Worm (Caenorhabditis elegans) whole organism, L2 larva: ENCODE measurements around the gene Y79H2A.12.

ENCODE experiments used
- C34F6.9 ChIP-seq: fragments of 150-350 bp; optimal IDR thresholded peaks from 2 replicates; lab custom pipeline; 2014; ENCODE audit warnings: missing biosample characterization, missing genetic modification characterization
- F13H6.1 ChIP-seq: sonication (generic microtip); optimal IDR thresholded peaks from 2 replicates; lab custom pipeline; 2016; ENCODE audit warnings: missing genetic modification characterization, missing compliant biosample characterization
- R02D3.7 ChIP-seq: fragments of 150-350 bp; optimal IDR thresholded peaks from 2 replicates; lab custom pipeline; 2014; ENCODE audit warnings: missing biosample characterization, missing genetic modification characterization
- Y55F3AM.14 ChIP-seq: fragments of 200-800 bp; sonication (Bioruptor generic); optimal IDR thresholded peaks from 2 replicates; lab custom pipeline; 2018; ENCODE audit warnings: mild to moderate bottlenecking, missing genetic modification characterization, missing compliant biosample characterization
- ZK546.5 ChIP-seq: sonication (generic microtip); optimal IDR thresholded peaks from 2 replicates; lab custom pipeline; 2017; ENCODE audit warnings: missing biosample characterization, missing genetic modification characterization
- alr-1 ChIP-seq: fragments of 150-350 bp; optimal IDR thresholded peaks from 2 replicates; lab custom pipeline; 2014; ENCODE audit warnings: missing biosample characterization, missing genetic modification characterization
- aly-2 ChIP-seq: fragments of 150-350 bp; optimal IDR thresholded peaks from 2 replicates; lab custom pipeline; 2014; ENCODE audit warnings: missing biosample characterization, missing genetic modification characterization
- ama-1 ChIP-seq: fragments of 150-350 bp; optimal IDR thresholded peaks from 2 replicates; lab custom pipeline; 2018; ENCODE audit warnings: inconsistent platforms
- blmp-1 ChIP-seq: sonication (generic microtip); optimal IDR thresholded peaks from 2 replicates; lab custom pipeline; 2017; ENCODE audit warnings: missing genetic modification characterization, mild to moderate bottlenecking, missing compliant biosample characterization, antibody characterized with exemption, moderate library complexity; ENCODE audit not compliant: insufficient read depth
- ceh-16 ChIP-seq: fragments of 150-350 bp; optimal IDR thresholded peaks from 2 replicates; lab custom pipeline; 2014; ENCODE audit warnings: missing biosample characterization, missing genetic modification characterization
- ceh-82 ChIP-seq: fragments of 150-350 bp; optimal IDR thresholded peaks from 2 replicates; lab custom pipeline; 2014; ENCODE audit warnings: missing biosample characterization, missing genetic modification characterization
- crh-2 ChIP-seq: sonication (generic microtip); optimal IDR thresholded peaks from 2 replicates; lab custom pipeline; 2017; ENCODE audit warnings: missing biosample characterization, missing genetic modification characterization
- dmd-4 ChIP-seq: sonication (generic microtip); optimal IDR thresholded peaks from 2 replicates; lab custom pipeline; 2017; ENCODE audit warnings: missing biosample characterization, missing genetic modification characterization
- egl-27 ChIP-seq: sonication (generic microtip); optimal IDR thresholded peaks from 3 replicates; lab custom pipeline; 2017; ENCODE audit warnings: missing biosample characterization, missing genetic modification reagents, missing genetic modification characterization
- elt-3 ChIP-seq: sonication (generic microtip); optimal IDR thresholded peaks from 2 replicates; lab custom pipeline; 2017; ENCODE audit warnings: missing biosample characterization, missing genetic modification characterization
- fos-1 ChIP-seq: fragments of 150-350 bp; optimal IDR thresholded peaks from 2 replicates; lab custom pipeline; 2014; ENCODE audit warnings: missing biosample characterization, missing genetic modification characterization
- gmeb-1 ChIP-seq: fragments of 150-350 bp; optimal IDR thresholded peaks from 2 replicates; lab custom pipeline; 2014; ENCODE audit warnings: missing biosample characterization, missing genetic modification characterization
- lin-11 ChIP-seq: fragments of 150-350 bp; sonication (generic microtip); optimal IDR thresholded peaks from 2 replicates; lab custom pipeline; 2014; ENCODE audit warnings: missing biosample characterization, missing genetic modification characterization, inconsistent platforms, mixed read lengths
- lin-13 ChIP-seq: fragments of 150-350 bp; optimal IDR thresholded peaks from 2 replicates; lab custom pipeline; 2014; ENCODE audit warnings: missing biosample characterization, missing genetic modification reagents, missing genetic modification characterization
- lin-39 ChIP-seq: fragments of 150-350 bp; optimal IDR thresholded peaks from 2 replicates; lab custom pipeline; 2014; ENCODE audit warnings: missing biosample characterization, missing genetic modification reagents, missing genetic modification characterization
- lsy-2 ChIP-seq, 2 experiments: fragments of 150-350 bp in 1 of 2; sonication (generic microtip) in 1 of 2; optimal IDR thresholded peaks; 2 replicates each; lab custom pipeline; 2014 to 2017; ENCODE audit warnings: missing biosample characterization in 2 of 2, missing genetic modification characterization in 2 of 2
- mab-5 ChIP-seq: fragments of 150-350 bp; optimal IDR thresholded peaks from 2 replicates; lab custom pipeline; 2014; ENCODE audit warnings: missing biosample characterization, missing genetic modification characterization
- mdl-1 ChIP-seq, 2 experiments: fragments of 150-350 bp in 1 of 2; sonication (generic microtip) in 1 of 2; optimal IDR thresholded peaks; 2 replicates each; lab custom pipeline; 2017; ENCODE audit warnings: missing biosample characterization in 2 of 2, missing genetic modification characterization in 2 of 2
- nhr-11 ChIP-seq: fragments of 150-350 bp; optimal IDR thresholded peaks from 2 replicates; lab custom pipeline; 2014; ENCODE audit warnings: missing biosample characterization, missing genetic modification characterization
- nhr-12 ChIP-seq: fragments of 150-350 bp; optimal IDR thresholded peaks from 2 replicates; lab custom pipeline; 2014; ENCODE audit warnings: missing biosample characterization, missing genetic modification characterization
- nhr-129 ChIP-seq: fragments of 150-350 bp; optimal IDR thresholded peaks from 2 replicates; lab custom pipeline; 2014; ENCODE audit warnings: missing biosample characterization, missing genetic modification characterization
- nhr-21 ChIP-seq: fragments of 150-350 bp; optimal IDR thresholded peaks from 2 replicates; lab custom pipeline; 2014; ENCODE audit warnings: missing biosample characterization, missing genetic modification characterization
- nhr-23 ChIP-seq: fragments of 150-350 bp; optimal IDR thresholded peaks from 2 replicates; lab custom pipeline; 2014; ENCODE audit warnings: missing biosample characterization, missing genetic modification reagents, missing genetic modification characterization
- nhr-25 ChIP-seq: fragments of 150-350 bp; sonication (generic microtip); optimal IDR thresholded peaks from 3 replicates; lab custom pipeline; 2014; ENCODE audit warnings: missing biosample characterization, missing genetic modification characterization
- nhr-6 ChIP-seq: fragments of 150-350 bp; optimal IDR thresholded peaks from 2 replicates; lab custom pipeline; 2014; ENCODE audit warnings: missing biosample characterization, missing genetic modification characterization
- nhr-77 ChIP-seq: fragments of 150-350 bp; optimal IDR thresholded peaks from 2 replicates; lab custom pipeline; 2014; ENCODE audit warnings: missing biosample characterization, missing genetic modification characterization
- peb-1 ChIP-seq: fragments of 150-350 bp; optimal IDR thresholded peaks from 2 replicates; lab custom pipeline; 2014; ENCODE audit warnings: missing biosample characterization, missing genetic modification characterization
- sem-4 ChIP-seq: fragments of 150-350 bp; optimal IDR thresholded peaks from 2 replicates; lab custom pipeline; 2014; ENCODE audit warnings: missing biosample characterization, missing genetic modification reagents, missing genetic modification characterization
- skn-1 ChIP-seq: sonication (generic microtip); optimal IDR thresholded peaks from 2 replicates; lab custom pipeline; 2017; ENCODE audit warnings: missing biosample characterization, missing genetic modification characterization
- sma-3 ChIP-seq: sonication (generic microtip); optimal IDR thresholded peaks from 2 replicates; lab custom pipeline; 2016; ENCODE audit warnings: missing genetic modification reagents, missing genetic modification characterization, missing compliant biosample characterization
- sma-9 ChIP-seq, 2 experiments: fragments of 150-350 bp in 1 of 2; sonication (generic microtip) in 1 of 2; optimal IDR thresholded peaks; 2 replicates each; lab custom pipeline; 2014 to 2016; ENCODE audit warnings: missing genetic modification characterization in 2 of 2, mild to moderate bottlenecking in 1 of 2, missing biosample characterization in 1 of 2, missing compliant biosample characterization in 1 of 2, missing genetic modification reagents in 1 of 2, moderate library complexity in 1 of 2
- unc-39 ChIP-seq: fragments of 150-350 bp; optimal IDR thresholded peaks from 2 replicates; lab custom pipeline; 2014; ENCODE audit warnings: missing biosample characterization, missing genetic modification characterization
- unc-55 ChIP-seq: fragments of 150-350 bp; sonication (generic microtip); optimal IDR thresholded peaks from 3 replicates; lab custom pipeline; 2014; ENCODE audit warnings: missing biosample characterization, missing genetic modification reagents, missing genetic modification characterization
- unc-62 ChIP-seq: fragments of 150-350 bp; optimal IDR thresholded peaks from 2 replicates; lab custom pipeline; 2014; ENCODE audit warnings: missing biosample characterization, missing genetic modification reagents, missing genetic modification characterization
- ztf-1 ChIP-seq: fragments of 200-800 bp; sonication (Bioruptor generic); conservative IDR thresholded peaks from 2 replicates; pipeline ENCODE4 v1.3.6; 2022; ENCODE audit warnings: missing genetic modification characterization, missing compliant biosample characterization
- ztf-4 ChIP-seq: fragments of 150-350 bp; optimal IDR thresholded peaks from 2 replicates; lab custom pipeline; 2014; ENCODE audit warnings: missing biosample characterization, missing genetic modification characterization

The Y79H2A.12 gene

DNA sequence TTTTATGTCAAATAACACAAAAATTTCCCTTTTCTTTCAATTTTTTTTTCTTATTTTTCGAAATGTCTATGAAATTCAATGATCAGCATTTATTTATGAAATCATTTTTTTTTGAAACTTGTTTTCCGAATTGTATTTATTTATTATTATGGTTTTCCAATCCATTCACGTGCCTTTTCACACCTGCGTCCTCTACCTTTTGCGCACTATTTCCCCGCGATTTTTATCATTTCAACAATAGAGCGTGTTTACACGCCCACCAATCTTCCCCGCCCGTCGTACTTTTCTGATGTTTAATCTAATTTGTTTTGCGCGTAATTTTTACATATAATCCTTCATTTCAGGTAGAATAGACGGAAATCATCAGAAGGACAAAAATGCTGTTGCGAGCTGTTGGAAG is 38.8 kb downstream of the Y79H2A.12 start, which contains the start of gene wah-1 (continued):
- TF ChIP-seq alr-1 (no peak), mab-5 (tag; lab: Kevin White, UChicago) (no peak), egl-27 (tag; lab: Kevin White, UChicago) (no peak), nhr-6 (no peak), unc-62 (GFP tag; lab: Kevin White, UChicago) (no peak), lsy-2 (tag; optimal IDR thresholded peaks at IDR 0.05; lab: Kevin White, UChicago) (no peak), unc-55 (peak; percentile 2), unc-39 (tag; lab: Kevin White, UChicago) (no peak), nhr-11 (tag; lab: Kevin White, UChicago) (no peak), crh-2 (tag; lab: Kevin White, UChicago) (peak; percentile 7), dmd-4 (tag; lab: Kevin White, UChicago) (no peak), nhr-12 (tag; lab: Kevin White, UChicago) (no peak), ZK546.5 (no peak), aly-2 (no peak), elt-3 (tag; lab: Kevin White, UChicago) (no peak), peb-1 (tag; lab: Kevin White, UChicago) (no peak)

DNA sequence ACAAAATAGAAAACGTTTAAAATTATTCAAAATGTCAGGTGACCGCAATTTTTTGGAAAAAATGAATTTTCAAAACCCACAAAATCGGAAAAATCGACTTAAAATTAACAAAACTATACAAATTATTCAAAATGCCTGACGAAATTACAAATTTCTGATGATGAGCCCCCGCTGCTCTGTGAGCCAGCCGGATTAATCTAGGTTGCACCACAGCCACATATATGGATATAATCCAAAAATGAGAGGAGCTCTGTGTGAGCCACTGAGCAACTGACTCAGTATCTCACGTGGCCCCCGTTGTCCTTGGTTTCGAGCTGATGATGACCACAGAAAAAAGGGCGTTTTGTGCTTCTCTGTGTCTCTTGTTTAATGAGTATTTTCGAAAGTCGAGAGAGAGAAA is 43.6 kb downstream of the Y79H2A.12 start:
- TF ChIP-seq ztf-1 (GFP tag; lab: Robert Waterston, UW) (no peak), F13H6.1 (no peak)

DNA sequence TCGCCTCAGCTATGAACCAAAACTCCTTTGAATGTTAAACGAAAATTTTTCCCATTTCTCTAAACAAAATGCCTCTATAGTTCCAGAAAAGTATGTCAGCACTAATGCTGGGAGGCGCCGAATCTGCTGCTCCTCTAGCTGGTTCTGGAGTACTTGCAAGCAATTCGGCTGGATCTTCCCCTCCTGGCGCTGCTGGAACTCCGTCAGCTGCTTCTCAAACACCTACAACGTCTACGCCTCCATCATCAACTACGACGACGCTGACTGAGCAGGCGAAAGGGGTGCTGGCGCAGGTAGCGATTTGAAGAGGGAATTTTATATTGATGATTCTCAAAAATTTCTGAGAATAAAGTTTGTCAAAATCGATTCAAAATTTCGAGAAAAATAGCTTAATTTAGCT is 46.2 kb downstream of the Y79H2A.12 start:
- no peak for TF ChIP-seq ztf-4 (tag; lab: Kevin White, UChicago)
- TF ChIP-seq C34F6.9, result no peak
- no peak for TF ChIP-seq fos-1 (tag; lab: Kevin White, UChicago)
- no peak for TF ChIP-seq peb-1 (tag; lab: Kevin White, UChicago)
- TF ChIP-seq lin-13, result no peak
- no peak for TF ChIP-seq R02D3.7 (tag; lab: Kevin White, UChicago)
- no peak for TF ChIP-seq elt-3 (tag; lab: Kevin White, UChicago)
- no peak for TF ChIP-seq sma-9 (GFP tag; optimal IDR thresholded peaks at IDR 0.05; lab: Kevin White, UChicago)
- no peak for TF ChIP-seq sma-9 (tag; optimal IDR thresholded peaks at IDR 0.05; lab: Kevin White, UChicago)
- TF ChIP-seq lin-39, result no peak
- TF ChIP-seq alr-1, result no peak
- TF ChIP-seq nhr-25 (tag; lab: Kevin White, UChicago), result no peak
- TF ChIP-seq ceh-82 (tag; lab: Kevin White, UChicago), result no peak
- TF ChIP-seq skn-1, result no peak
- no peak for TF ChIP-seq nhr-12 (tag; lab: Kevin White, UChicago)
- TF ChIP-seq nhr-129 (tag; lab: Kevin White, UChicago), result no peak
- no peak for TF ChIP-seq unc-55
- no peak for TF ChIP-seq blmp-1 (tag; lab: Kevin White, UChicago)
- no peak for TF ChIP-seq nhr-21 (tag; lab: Kevin White, UChicago)

DNA sequence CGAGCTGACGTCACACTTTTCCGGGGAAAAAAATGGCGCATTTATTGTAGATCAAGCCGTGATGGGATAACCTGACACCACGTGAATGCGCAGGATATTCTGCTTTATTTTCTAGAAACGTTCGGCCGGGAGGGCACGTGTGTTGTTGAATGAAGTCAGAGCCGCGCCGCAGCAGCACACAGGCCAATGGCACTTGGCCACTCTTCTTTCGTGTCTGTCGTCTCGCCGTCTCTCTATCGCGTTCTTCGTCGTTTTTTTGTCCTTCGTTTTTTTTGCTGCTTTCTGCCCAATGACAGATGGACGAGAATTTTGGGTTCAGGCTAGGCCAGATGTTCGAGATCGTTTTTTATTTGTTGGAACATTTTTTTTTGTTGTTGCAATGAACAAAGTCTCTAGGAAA is 47.1 kb downstream of the Y79H2A.12 start:
- TF ChIP-seq nhr-6 (no peak), Y55F3AM.14 (GFP tag; lab: Kevin White, UChicago) (no peak), lsy-2 (tag; optimal IDR thresholded peaks at IDR 0.05; lab: Kevin White, UChicago) (peak in 1 of 2 experiments; percentile 46), blmp-1 (tag; lab: Kevin White, UChicago) (no peak), sem-4 (tag; lab: Kevin White, UChicago) (peak; percentile 30), skn-1 (no peak), lin-13 (peak; percentile 41), nhr-21 (tag; lab: Kevin White, UChicago) (no peak), ceh-16 (no peak), ceh-82 (tag; lab: Kevin White, UChicago) (no peak), nhr-12 (tag; lab: Kevin White, UChicago) (no peak), lin-39 (no peak), sma-3 (GFP tag; lab: Kevin White, UChicago) (no peak), nhr-129 (tag; lab: Kevin White, UChicago) (peak; percentile 63), mab-5 (tag; lab: Kevin White, UChicago) (no peak), ama-1 (no peak), unc-39 (tag; lab: Kevin White, UChicago) (no peak), ztf-1 (GFP tag; lab: Robert Waterston, UW) (no peak), mdl-1 (tag; optimal IDR thresholded peaks at IDR 0.05; lab: Kevin White, UChicago) (peak in 1 of 2 experiments; percentile 15), peb-1 (tag; lab: Kevin White, UChicago) (no peak), nhr-77 (tag; lab: Kevin White, UChicago) (no peak), crh-2 (tag; lab: Kevin White, UChicago) (peak; percentile 24), gmeb-1 (tag; lab: Kevin White, UChicago) (no peak), C34F6.9 (peak; percentile 70), elt-3 (tag; lab: Kevin White, UChicago) (no peak), nhr-25 (tag; lab: Kevin White, UChicago) (no peak), unc-55 (peak; percentile 42), ztf-4 (tag; lab: Kevin White, UChicago) (no peak), lin-11 (tag; lab: Kevin White, UChicago) (no peak), R02D3.7 (tag; lab: Kevin White, UChicago) (no peak), fos-1 (tag; lab: Kevin White, UChicago) (peak; percentile 27), nhr-23 (no peak)
